Fruit fly (Drosophila melanogaster) S2 (cell line): ENCODE results near the gene tgy.
A peak's percentile ranks its signal among the peaks of the same experiment; 100 is the strongest.

Experiments used
- CG8478 ChIP-seq: fragments of >200 bp; optimal IDR thresholded peaks from 2 replicates; lab custom pipeline; 2018
- CTCF ChIP-seq, 2 experiments: fragments of >200 bp; optimal IDR thresholded peaks; 2 replicates each; lab custom pipeline; 2018

The tgy gene

dm6 chrX:19127216-19127615 lies at the start of gene tgy:
Gene tgy, minus strand, starts transcription at chrX:19127316.
- TF ChIP-seq CTCF (optimal IDR thresholded peaks at IDR 0.05; lab: Kevin White, UChicago) (no peak), CG8478 (lab: Kevin White, UChicago) (no peak)

- TF ChIP-seq CG8478 (lab: Kevin White, UChicago) (no peak), CTCF (optimal IDR thresholded peaks at IDR 0.05; lab: Kevin White, UChicago) (no peak)
Measured at dm6 chrX:19174850-19175571, 47.9 kb upstream of the tgy start, which contains the start of gene CG33939. Gene CG33939, minus strand, starts transcription at chrX:19174900.

dm6 chrX:19174092-19174491 lies 47.0 kb upstream of the tgy start:
- TF ChIP-seq CG8478 (lab: Kevin White, UChicago) (no peak), CTCF (optimal IDR thresholded peaks at IDR 0.05; lab: Kevin White, UChicago) (no peak)

- TF ChIP-seq CG8478 (lab: Kevin White, UChicago), result no peak
- TF ChIP-seq CTCF (optimal IDR thresholded peaks at IDR 0.05; lab: Kevin White, UChicago), result no peak
Measured at dm6 chrX:19172955-19173354, 45.8 kb upstream of the tgy start.

dm6 chrX:19171926-19172325 lies 44.8 kb upstream of the tgy start:
- TF ChIP-seq CTCF (optimal IDR thresholded peaks at IDR 0.05; lab: Kevin White, UChicago) (no peak), CG8478 (lab: Kevin White, UChicago) (no peak)

- TF ChIP-seq CTCF (optimal IDR thresholded peaks at IDR 0.05; lab: Kevin White, UChicago) (peak in 1 of 2 experiments; percentile 16), CG8478 (lab: Kevin White, UChicago) (no peak)
Measured at dm6 chrX:19170791-19171190, 43.7 kb upstream of the tgy start, which contains the start of gene Inx5. Gene Inx5, minus strand, starts transcription at chrX:19170883.

- TF ChIP-seq CTCF (optimal IDR thresholded peaks at IDR 0.05; lab: Kevin White, UChicago) (no peak), CG8478 (lab: Kevin White, UChicago) (no peak)
Measured at dm6 chrX:19167586-19168403, 40.7 kb upstream of the tgy start.

dm6 chrX:19167032-19167568 lies 40.0 kb upstream of the tgy start, which contains the start of gene RhoGAP18B:
Gene RhoGAP18B, minus strand, starts transcription at chrX:19167082.
- no peak for TF ChIP-seq CG8478 (lab: Kevin White, UChicago)
- TF ChIP-seq CTCF (optimal IDR thresholded peaks at IDR 0.05; lab: Kevin White, UChicago), result no peak

dm6 chrX:19166152-19166935 lies 39.2 kb upstream of the tgy start:
- TF ChIP-seq CG8478 (lab: Kevin White, UChicago) (no peak), CTCF (optimal IDR thresholded peaks at IDR 0.05; lab: Kevin White, UChicago) (no peak)

dm6 chrX:19165144-19166011 lies 38.3 kb upstream of the tgy start:
- TF ChIP-seq CTCF (optimal IDR thresholded peaks at IDR 0.05; lab: Kevin White, UChicago), result no peak
- peak; percentile 36 for TF ChIP-seq CG8478 (lab: Kevin White, UChicago)

dm6 chrX:19164726-19165125 lies 37.6 kb upstream of the tgy start:
- TF ChIP-seq CG8478 (lab: Kevin White, UChicago), result no peak
- no peak for TF ChIP-seq CTCF (optimal IDR thresholded peaks at IDR 0.05; lab: Kevin White, UChicago)

- no peak for TF ChIP-seq CG8478 (lab: Kevin White, UChicago)
- no peak for TF ChIP-seq CTCF (optimal IDR thresholded peaks at IDR 0.05; lab: Kevin White, UChicago)
Measured at dm6 chrX:19163446-19163845, 36.3 kb upstream of the tgy start.

dm6 chrX:19162249-19162914 lies 35.3 kb upstream of the tgy start:
- TF ChIP-seq CTCF (optimal IDR thresholded peaks at IDR 0.05; lab: Kevin White, UChicago), result no peak
- TF ChIP-seq CG8478 (lab: Kevin White, UChicago), result no peak
